Worm (Caenorhabditis elegans) whole organism, young adult: Measurements from ENCODE around the gene Y46G5A.20.

Source experiments
- C17E4.6 ChIP-seq: fragments of 200-800 bp; sonication (Bioruptor generic); IDR thresholded peaks from 2 replicates; pipeline ENCODE4 v1.3.6; 2022; ENCODE audit warnings: missing genetic modification reagents, missing genetic modification characterization, missing compliant biosample characterization
- F57A8.1 ChIP-seq: fragments of 200-800 bp; sonication (Bioruptor generic); optimal IDR thresholded peaks from 2 replicates; lab custom pipeline; 2018; ENCODE audit warnings: mild to moderate bottlenecking, missing genetic modification characterization, moderate library complexity, missing compliant biosample characterization
- K12H6.12 ChIP-seq: fragments of 200-800 bp; sonication (Bioruptor generic); optimal IDR thresholded peaks from 2 replicates; lab custom pipeline; 2018; ENCODE audit warnings: mild to moderate bottlenecking, missing genetic modification characterization, missing compliant biosample characterization
- ccch-3 ChIP-seq: fragments of 200-800 bp; sonication (Bioruptor generic); optimal IDR thresholded peaks from 2 replicates; lab custom pipeline; 2018; ENCODE audit warnings: mild to moderate bottlenecking, missing genetic modification characterization, missing compliant biosample characterization
- dox-1 ChIP-seq: fragments of 200-800 bp; sonication (Bioruptor generic); IDR thresholded peaks from 2 replicates; pipeline ENCODE4 v1.3.6; 2022; ENCODE audit warnings: missing genetic modification reagents, missing genetic modification characterization, missing compliant biosample characterization
- ets-4 ChIP-seq: fragments of 200-800 bp; sonication (Bioruptor generic); optimal IDR thresholded peaks from 2 replicates; lab custom pipeline; 2018; ENCODE audit warnings: mild to moderate bottlenecking, missing genetic modification characterization, missing compliant biosample characterization
- madf-8 ChIP-seq: fragments of 200-800 bp; sonication (Bioruptor generic); conservative IDR thresholded peaks from 2 replicates; pipeline ENCODE4 v1.3.6; 2022; ENCODE audit warnings: missing genetic modification reagents, missing genetic modification characterization, missing compliant biosample characterization
- nhr-120 ChIP-seq: fragments of 200-800 bp; sonication (Bioruptor generic); IDR thresholded peaks from 2 replicates; pipeline ENCODE4 v1.3.6; 2022; ENCODE audit warnings: missing genetic modification characterization, missing compliant biosample characterization
- nhr-27 ChIP-seq: fragments of 200-800 bp; sonication (Bioruptor generic); optimal IDR thresholded peaks from 2 replicates; lab custom pipeline; 2018; ENCODE audit warnings: mild to moderate bottlenecking, missing genetic modification characterization, moderate library complexity, missing compliant biosample characterization

ce11 chrII:12810709-12811108 lies at the start of gene Y46G5A.20:
- TF ChIP-seq C17E4.6 (GFP tag; lab: Robert Waterston, UW) (no peak), dox-1 (no peak), K12H6.12 (no peak), ccch-3 (GFP tag; lab: Kevin White, UChicago) (no peak), nhr-120 (no peak), nhr-27 (tag; lab: Kevin White, UChicago) (no peak), madf-8 (GFP tag; lab: Robert Waterston, UW) (no peak), F57A8.1 (GFP tag; lab: Kevin White, UChicago) (no peak), ets-4 (no peak)
